Fruit fly (Drosophila melanogaster) whole organism, embryonic: ENCODE data around the gene CG14006.

Source experiments
- Ada2b ChIP-seq: fragments of 200-800 bp; sonication (Bioruptor generic); IDR thresholded peaks from 2 replicates; pipeline ENCODE4 v1.3.6; 2022; ENCODE audit warnings: missing biosample characterization, missing genetic modification characterization
- B-H1 ChIP-seq: fragments of 200-800 bp; sonication (Bioruptor generic); IDR thresholded peaks from 3 replicates; pipeline ENCODE4 v1.3.6; 2022; ENCODE audit warnings: missing biosample characterization, missing genetic modification characterization
- C15 ChIP-seq: fragments of 200-800 bp; sonication (Bioruptor generic); IDR thresholded peaks from 3 replicates; pipeline ENCODE4 v1.3.6; 2022; ENCODE audit warnings: missing biosample characterization, missing genetic modification characterization
- CG11247 ChIP-seq: fragments of 200-800 bp; sonication (Bioruptor generic); IDR thresholded peaks from 2 replicates; pipeline ENCODE4 v1.3.6; 2022; ENCODE audit warnings: missing biosample characterization, missing genetic modification characterization
- CG11504 ChIP-seq: fragments of 200-800 bp; sonication (Bioruptor generic); optimal IDR thresholded peaks from 3 replicates; lab custom pipeline; 2019; ENCODE audit warnings: missing biosample characterization, mild to moderate bottlenecking, missing genetic modification characterization, moderate library complexity
- CG11723 ChIP-seq: fragments of 200-800 bp; sonication (Bioruptor generic); optimal IDR thresholded peaks from 2 replicates; lab custom pipeline; 2017; ENCODE audit warnings: missing biosample characterization, mild to moderate bottlenecking, missing genetic modification characterization
- CG12071 ChIP-seq: fragments of 200-800 bp; sonication (Bioruptor generic); optimal IDR thresholded peaks from 3 replicates; lab custom pipeline; 2018; ENCODE audit warnings: missing biosample characterization, mild to moderate bottlenecking, missing genetic modification characterization
- CG12155 ChIP-seq: fragments of 200-800 bp; sonication (Bioruptor generic); optimal IDR thresholded peaks from 3 replicates; lab custom pipeline; 2016; ENCODE audit warnings: missing biosample characterization, missing genetic modification characterization
- CG12769 ChIP-seq: fragments of 200-800 bp; sonication (Bioruptor generic); optimal IDR thresholded peaks from 2 replicates; lab custom pipeline; 2019; ENCODE audit warnings: missing biosample characterization, mild to moderate bottlenecking, missing genetic modification characterization, moderate library complexity
- CG15073 ChIP-seq: fragments of 200-800 bp; sonication (Bioruptor generic); optimal IDR thresholded peaks from 2 replicates; lab custom pipeline; 2016; ENCODE audit warnings: missing biosample characterization, missing genetic modification characterization
- CG17568 ChIP-seq: fragments of 200-800 bp; sonication (Bioruptor generic); optimal IDR thresholded peaks from 2 replicates; lab custom pipeline; 2018; ENCODE audit warnings: missing biosample characterization, mild to moderate bottlenecking, missing genetic modification characterization, moderate library complexity
- CG2712 ChIP-seq: fragments of 200-800 bp; optimal IDR thresholded peaks from 3 replicates; lab custom pipeline; 2019; ENCODE audit warnings: missing biosample characterization, mild to moderate bottlenecking, missing genetic modification characterization, moderate library complexity
- CG32772 ChIP-seq: fragments of 200-800 bp; sonication (Bioruptor generic); IDR thresholded peaks from 2 replicates; pipeline ENCODE4 v1.3.6; 2022; ENCODE audit warnings: missing biosample characterization, missing genetic modification characterization
- CG3281 ChIP-seq: fragments of 200-800 bp; sonication (Bioruptor generic); optimal IDR thresholded peaks from 3 replicates; lab custom pipeline; 2017; ENCODE audit warnings: missing biosample characterization, mild to moderate bottlenecking, missing genetic modification characterization
- CG34376 ChIP-seq: fragments of 200-800 bp; sonication (Bioruptor generic); optimal IDR thresholded peaks from 2 replicates; lab custom pipeline; 2018; ENCODE audit warnings: missing biosample characterization, mild to moderate bottlenecking, missing genetic modification characterization
- CG3847 ChIP-seq: fragments of 200-800 bp; sonication (Bioruptor generic); IDR thresholded peaks from 2 replicates; pipeline ENCODE4 v1.3.6; 2022; ENCODE audit warnings: missing biosample characterization, missing genetic modification characterization
- CG5180 ChIP-seq: fragments of 200-800 bp; sonication (Bioruptor generic); optimal IDR thresholded peaks from 3 replicates; lab custom pipeline; 2017; ENCODE audit warnings: missing biosample characterization, missing genetic modification characterization, mild to moderate bottlenecking, moderate library complexity, missing genetic modification reagents
- CG7556 ChIP-seq: fragments of 200-800 bp; sonication (Bioruptor generic); optimal IDR thresholded peaks from 2 replicates; lab custom pipeline; 2017; ENCODE audit warnings: missing biosample characterization, mild to moderate bottlenecking, missing genetic modification characterization
- CG7928 ChIP-seq: fragments of 200-800 bp; sonication (Bioruptor generic); optimal IDR thresholded peaks from 2 replicates; lab custom pipeline; 2017; ENCODE audit warnings: missing biosample characterization, mild to moderate bottlenecking, missing genetic modification characterization
- CG9932 ChIP-seq: fragments of 200-800 bp; sonication (Bioruptor generic); IDR thresholded peaks from 2 replicates; pipeline ENCODE4 v1.3.6; 2022; ENCODE audit warnings: missing biosample characterization, missing genetic modification characterization
- Chrac-16 ChIP-seq: fragments of 200-800 bp; sonication (Bioruptor generic); optimal IDR thresholded peaks from 3 replicates; lab custom pipeline; 2016; ENCODE audit warnings: missing biosample characterization, missing genetic modification characterization
- Dip3 ChIP-seq: fragments of 200-800 bp; sonication (Bioruptor generic); optimal IDR thresholded peaks from 3 replicates; lab custom pipeline; 2016; ENCODE audit warnings: missing biosample characterization, missing genetic modification characterization
- Fer3 ChIP-seq: fragments of 200-800 bp; sonication (Bioruptor generic); optimal IDR thresholded peaks from 2 replicates; lab custom pipeline; 2018; ENCODE audit warnings: missing biosample characterization, mild to moderate bottlenecking, missing genetic modification characterization, moderate library complexity
- Hmr ChIP-seq: fragments of 200-800 bp; sonication (Bioruptor generic); optimal IDR thresholded peaks from 3 replicates; lab custom pipeline; 2017; ENCODE audit warnings: mild to moderate bottlenecking, missing biosample characterization, missing genetic modification reagents, missing genetic modification characterization
- MESR4 ChIP-seq: fragments of 200-800 bp; sonication (Bioruptor generic); optimal IDR thresholded peaks from 2 replicates; lab custom pipeline; 2018; ENCODE audit warnings: missing biosample characterization, mild to moderate bottlenecking, missing genetic modification characterization, moderate library complexity
- Rx ChIP-seq: fragments of 200-800 bp; sonication (Bioruptor generic); IDR thresholded peaks from 2 replicates; pipeline ENCODE4 v1.3.6; 2022; ENCODE audit warnings: missing biosample characterization, missing genetic modification characterization
- Sry-δ ChIP-seq: fragments of 200-800 bp; sonication (Bioruptor generic); optimal IDR thresholded peaks from 2 replicates; lab custom pipeline; 2016; ENCODE audit warnings: missing biosample characterization, missing genetic modification characterization
- Tbp ChIP-seq: fragments of >200 bp; optimal IDR thresholded peaks from 2 replicates; lab custom pipeline; 2018; ENCODE audit warnings: missing biosample characterization, missing genetic modification characterization
- ato ChIP-seq: fragments of 200-800 bp; sonication (Bioruptor generic); IDR thresholded peaks from 2 replicates; pipeline ENCODE4 v1.3.6; 2022; ENCODE audit warnings: missing biosample characterization, missing genetic modification characterization; ENCODE audit not compliant: partially characterized antibody
- cas ChIP-seq: fragments of 200-800 bp; sonication (Bioruptor generic); IDR thresholded peaks from 2 replicates; pipeline ENCODE4 v1.3.6; 2022; ENCODE audit warnings: missing biosample characterization, missing genetic modification characterization
- chinmo ChIP-seq: fragments of 200-800 bp; sonication (Bioruptor generic); IDR thresholded peaks from 4 replicates; pipeline ENCODE4 v1.3.6; 2022; ENCODE audit warnings: missing biosample characterization, missing genetic modification characterization; ENCODE audit not compliant: partially characterized antibody
- crol ChIP-seq: fragments of 200-800 bp; sonication (Bioruptor generic); IDR thresholded peaks from 2 replicates; pipeline ENCODE4 v1.3.6; 2022; ENCODE audit warnings: missing biosample characterization, missing genetic modification characterization
- dmrt11E ChIP-seq: fragments of 200-800 bp; sonication (Bioruptor generic); optimal IDR thresholded peaks from 3 replicates; lab custom pipeline; 2018; ENCODE audit warnings: missing biosample characterization, mild to moderate bottlenecking, missing genetic modification characterization, moderate library complexity
- eve ChIP-seq, 2 experiments: fragments of >200 bp; optimal IDR thresholded peaks; 2 replicates each; lab custom pipeline; 2017; ENCODE audit warnings: missing biosample characterization in 2 of 2, missing genetic modification characterization in 2 of 2
- fd96Cb ChIP-seq: fragments of 200-800 bp; sonication (Bioruptor generic); optimal IDR thresholded peaks from 2 replicates; lab custom pipeline; 2018; ENCODE audit warnings: missing biosample characterization, mild to moderate bottlenecking, missing genetic modification characterization, moderate library complexity
- gem ChIP-seq: fragments of 200-800 bp; sonication (Bioruptor generic); optimal IDR thresholded peaks from 2 replicates; lab custom pipeline; 2019; ENCODE audit warnings: missing biosample characterization, mild to moderate bottlenecking, missing genetic modification characterization, moderate library complexity
- gt ChIP-seq: fragments of 200-800 bp; sonication (Bioruptor generic); IDR thresholded peaks from 2 replicates; pipeline ENCODE4 v1.3.6; 2022; ENCODE audit warnings: missing biosample characterization, missing genetic modification characterization
- hth ChIP-seq: fragments of >200 bp; optimal IDR thresholded peaks from 2 replicates; lab custom pipeline; 2017; ENCODE audit warnings: inconsistent platforms
- insv ChIP-seq, 2 experiments: fragments of 200-800 bp; sonication (Bioruptor generic); optimal IDR thresholded peaks; 3 replicates each; lab custom pipeline; 2016 to 2018; ENCODE audit warnings: missing biosample characterization in 2 of 2, missing genetic modification characterization in 2 of 2
- lmd ChIP-seq: fragments of 200-800 bp; sonication (Bioruptor generic); IDR thresholded peaks from 2 replicates; pipeline ENCODE4 v1.3.6; 2022; ENCODE audit warnings: missing biosample characterization, missing genetic modification characterization
- maf-S ChIP-seq: fragments of 200-800 bp; sonication (Bioruptor generic); optimal IDR thresholded peaks from 2 replicates; lab custom pipeline; 2016; ENCODE audit warnings: missing biosample characterization, missing genetic modification characterization
- nom ChIP-seq: fragments of 200-800 bp; sonication (Bioruptor generic); optimal IDR thresholded peaks from 2 replicates; lab custom pipeline; 2017; ENCODE audit warnings: missing biosample characterization, missing genetic modification characterization, mild to moderate bottlenecking, moderate library complexity, missing genetic modification reagents
- odd ChIP-seq: fragments of 200-800 bp; sonication (Bioruptor generic); optimal IDR thresholded peaks from 2 replicates; lab custom pipeline; 2017; ENCODE audit warnings: missing biosample characterization, mild to moderate bottlenecking, missing genetic modification characterization
- ranshi ChIP-seq: fragments of 200-800 bp; sonication (Bioruptor generic); IDR thresholded peaks from 2 replicates; pipeline ENCODE4 v1.3.6; 2022; ENCODE audit warnings: missing biosample characterization, missing genetic modification characterization
- row ChIP-seq: fragments of 200-800 bp; sonication (Bioruptor generic); IDR thresholded peaks from 3 replicates; pipeline ENCODE4 v1.3.6; 2022; ENCODE audit warnings: missing biosample characterization, missing genetic modification characterization
- sens ChIP-seq: fragments of 200-800 bp; sonication (Bioruptor generic); peaks from one replicate; lab custom pipeline; 2016; ENCODE audit warnings: missing biosample characterization, missing genetic modification characterization
- slbo ChIP-seq: fragments of 200-800 bp; sonication (Bioruptor generic); IDR thresholded peaks from 2 replicates; pipeline ENCODE4 v1.3.6; 2022; ENCODE audit warnings: missing biosample characterization, missing genetic modification characterization
- sna ChIP-seq: fragments of 200-800 bp; sonication (Bioruptor generic); IDR thresholded peaks from 2 replicates; pipeline ENCODE4 v1.3.6; 2022; ENCODE audit warnings: missing biosample characterization, missing genetic modification characterization; ENCODE audit not compliant: partially characterized antibody
- vvl ChIP-seq: fragments of 200-800 bp; sonication (Bioruptor generic); IDR thresholded peaks from 2 replicates; pipeline ENCODE4 v1.3.6; 2022; ENCODE audit warnings: missing biosample characterization, missing genetic modification characterization
- wor ChIP-seq: fragments of 200-800 bp; sonication (Bioruptor generic); IDR thresholded peaks from 2 replicates; pipeline ENCODE4 v1.3.6; 2022; ENCODE audit warnings: missing biosample characterization, missing genetic modification characterization

CG14006 gene

dm6 chr2L:5765139-5765538 is 36.5 kb upstream of the CG14006 start (continued):
- 0 out of 2 replicates have a peak, but pooled peaks have one; percentile 10 for TF ChIP-seq vvl (GFP tag; lab: Robert Waterston, UW)
- TF ChIP-seq sna (GFP tag; lab: Robert Waterston, UW), result no peak
- TF ChIP-seq Sry-δ (GFP tag; lab: Kevin White, UChicago), result no peak
- TF ChIP-seq odd (GFP tag; lab: Kevin White, UChicago), result no peak
- TF ChIP-seq CG17568 (GFP tag; lab: Kevin White, UChicago), result no peak
- no peak for TF ChIP-seq cas
- TF ChIP-seq CG3847 (GFP tag; lab: Robert Waterston, UW), result no peak
- no peak for TF ChIP-seq Ada2b
- TF ChIP-seq Rx (GFP tag; lab: Robert Waterston, UW), result no peak
- peak; percentile 65 for TF ChIP-seq CG12769
- TF ChIP-seq Dip3 (GFP tag; lab: Kevin White, UChicago), result no peak
- no peak for TF ChIP-seq CG12155
- no peak for TF ChIP-seq CG32772
- TF ChIP-seq CG11723 (GFP tag; lab: Kevin White, UChicago), result no peak
- TF ChIP-seq CG12071, result no peak
- no peak for TF ChIP-seq Fer3 (tag; lab: Kevin White, UChicago)
- no peak for TF ChIP-seq CG3281 (GFP tag; lab: Kevin White, UChicago)
- no peak for TF ChIP-seq crol
- TF ChIP-seq gem (tag; lab: Kevin White, UChicago), result no peak
- no peak for TF ChIP-seq C15 (GFP tag; lab: Robert Waterston, UW)
- TF ChIP-seq chinmo (GFP tag; lab: Robert Waterston, UW), result 0 out of 4 replicates have a peak, but pooled peaks have one; percentile 72
- no peak for TF ChIP-seq gt (GFP tag; lab: Robert Waterston, UW)
- no peak for TF ChIP-seq CG7928 (GFP tag; lab: Kevin White, UChicago)
- TF ChIP-seq CG2712 (tag; lab: Kevin White, UChicago), result no peak

dm6 chr2L:5751448-5751847 is 22.8 kb upstream of the CG14006 start:
- no peak for TF ChIP-seq maf-S (GFP tag; lab: Kevin White, UChicago)
- no peak for TF ChIP-seq fd96Cb (tag; lab: Kevin White, UChicago)
- TF ChIP-seq CG11504, result peak; percentile 14
- no peak for TF ChIP-seq MESR4
- TF ChIP-seq wor, result no peak
- peak; percentile 38; the same call in 1 of the 3 replicates for TF ChIP-seq row (GFP tag; lab: Robert Waterston, UW)
- TF ChIP-seq CG11247 (GFP tag; lab: Robert Waterston, UW), result 0 out of 2 replicates have a peak, but pooled peaks have one; percentile 21
- no peak for TF ChIP-seq CG15073 (GFP tag; lab: Kevin White, UChicago)
- TF ChIP-seq CG9932 (GFP tag; lab: Robert Waterston, UW), result no peak
- peak; percentile 38 for TF ChIP-seq sens (GFP tag; lab: Kevin White, UChicago)
- TF ChIP-seq hth, result no peak
- no peak for TF ChIP-seq crol
- 0 out of 2 replicates have a peak, but pooled peaks have one; percentile 34 for TF ChIP-seq slbo (GFP tag; lab: Robert Waterston, UW)
- no peak for TF ChIP-seq CG5180
- no peak for TF ChIP-seq Chrac-16
- no peak for TF ChIP-seq ranshi (GFP tag; lab: Robert Waterston, UW)
- no peak for TF ChIP-seq eve (GFP tag; optimal IDR thresholded peaks at IDR 0.05; lab: Kevin White, UChicago)
- peak; percentile 29 for TF ChIP-seq nom (GFP tag; lab: Kevin White, UChicago)
- TF ChIP-seq gem (tag; lab: Kevin White, UChicago), result no peak
- no peak for TF ChIP-seq dmrt11E
- TF ChIP-seq ato (GFP tag; lab: Robert Waterston, UW), result no peak
- TF ChIP-seq B-H1 (GFP tag; lab: Robert Waterston, UW), result no peak
- no peak for TF ChIP-seq insv (GFP tag; optimal IDR thresholded peaks at IDR 0.05; lab: Kevin White, UChicago)
- no peak for TF ChIP-seq CG7556 (GFP tag; lab: Kevin White, UChicago)
- TF ChIP-seq Tbp (GFP tag; lab: Kevin White, UChicago), result no peak
- TF ChIP-seq Hmr (GFP tag; lab: Kevin White, UChicago), result no peak
- TF ChIP-seq CG34376 (GFP tag; lab: Kevin White, UChicago), result no peak
- 0 out of 2 replicates have a peak, but pooled peaks have one; percentile 37 for TF ChIP-seq lmd (GFP tag; lab: Robert Waterston, UW)
